Worm (Caenorhabditis elegans) whole organism, L2 larva: ENCODE data around the gene C27D8.3.

ENCODE experiments used
- C34F6.9 ChIP-seq: fragments of 150-350 bp; optimal IDR thresholded peaks from 2 replicates; lab custom pipeline; 2014; ENCODE audit warnings: missing biosample characterization, missing genetic modification characterization
- F13H6.1 ChIP-seq: sonication (generic microtip); optimal IDR thresholded peaks from 2 replicates; lab custom pipeline; 2016; ENCODE audit warnings: missing genetic modification characterization, missing compliant biosample characterization
- R02D3.7 ChIP-seq: fragments of 150-350 bp; optimal IDR thresholded peaks from 2 replicates; lab custom pipeline; 2014; ENCODE audit warnings: missing biosample characterization, missing genetic modification characterization
- Y55F3AM.14 ChIP-seq: fragments of 200-800 bp; sonication (Bioruptor generic); optimal IDR thresholded peaks from 2 replicates; lab custom pipeline; 2018; ENCODE audit warnings: mild to moderate bottlenecking, missing genetic modification characterization, missing compliant biosample characterization
- ZK546.5 ChIP-seq: sonication (generic microtip); optimal IDR thresholded peaks from 2 replicates; lab custom pipeline; 2017; ENCODE audit warnings: missing biosample characterization, missing genetic modification characterization
- alr-1 ChIP-seq: fragments of 150-350 bp; optimal IDR thresholded peaks from 2 replicates; lab custom pipeline; 2014; ENCODE audit warnings: missing biosample characterization, missing genetic modification characterization
- aly-2 ChIP-seq: fragments of 150-350 bp; optimal IDR thresholded peaks from 2 replicates; lab custom pipeline; 2014; ENCODE audit warnings: missing biosample characterization, missing genetic modification characterization
- ama-1 ChIP-seq: fragments of 150-350 bp; optimal IDR thresholded peaks from 2 replicates; lab custom pipeline; 2018; ENCODE audit warnings: inconsistent platforms
- crh-2 ChIP-seq: sonication (generic microtip); optimal IDR thresholded peaks from 2 replicates; lab custom pipeline; 2017; ENCODE audit warnings: missing biosample characterization, missing genetic modification characterization
- dmd-4 ChIP-seq: sonication (generic microtip); optimal IDR thresholded peaks from 2 replicates; lab custom pipeline; 2017; ENCODE audit warnings: missing biosample characterization, missing genetic modification characterization
- egl-27 ChIP-seq: sonication (generic microtip); optimal IDR thresholded peaks from 3 replicates; lab custom pipeline; 2017; ENCODE audit warnings: missing biosample characterization, missing genetic modification reagents, missing genetic modification characterization
- elt-1 ChIP-seq: fragments of 150-350 bp; optimal IDR thresholded peaks from 2 replicates; lab custom pipeline; 2014; ENCODE audit warnings: missing biosample characterization, missing genetic modification characterization
- elt-3 ChIP-seq: sonication (generic microtip); optimal IDR thresholded peaks from 2 replicates; lab custom pipeline; 2017; ENCODE audit warnings: missing biosample characterization, missing genetic modification characterization
- gmeb-1 ChIP-seq: fragments of 150-350 bp; optimal IDR thresholded peaks from 2 replicates; lab custom pipeline; 2014; ENCODE audit warnings: missing biosample characterization, missing genetic modification characterization
- lin-39 ChIP-seq: fragments of 150-350 bp; optimal IDR thresholded peaks from 2 replicates; lab custom pipeline; 2014; ENCODE audit warnings: missing biosample characterization, missing genetic modification reagents, missing genetic modification characterization
- mab-5 ChIP-seq: fragments of 150-350 bp; optimal IDR thresholded peaks from 2 replicates; lab custom pipeline; 2014; ENCODE audit warnings: missing biosample characterization, missing genetic modification characterization
- mbf-1 ChIP-seq: sonication (generic microtip); optimal IDR thresholded peaks from 2 replicates; lab custom pipeline; 2017; ENCODE audit warnings: missing biosample characterization, missing genetic modification characterization
- nhr-10 ChIP-seq: sonication (generic microtip); optimal IDR thresholded peaks from 2 replicates; lab custom pipeline; 2017; ENCODE audit warnings: missing biosample characterization, missing genetic modification characterization
- nhr-11 ChIP-seq: fragments of 150-350 bp; optimal IDR thresholded peaks from 2 replicates; lab custom pipeline; 2014; ENCODE audit warnings: missing biosample characterization, missing genetic modification characterization
- nhr-129 ChIP-seq: fragments of 150-350 bp; optimal IDR thresholded peaks from 2 replicates; lab custom pipeline; 2014; ENCODE audit warnings: missing biosample characterization, missing genetic modification characterization
- nhr-21 ChIP-seq: fragments of 150-350 bp; optimal IDR thresholded peaks from 2 replicates; lab custom pipeline; 2014; ENCODE audit warnings: missing biosample characterization, missing genetic modification characterization
- nhr-23 ChIP-seq: fragments of 150-350 bp; optimal IDR thresholded peaks from 2 replicates; lab custom pipeline; 2014; ENCODE audit warnings: missing biosample characterization, missing genetic modification reagents, missing genetic modification characterization
- nhr-237 ChIP-seq: fragments of 150-350 bp; optimal IDR thresholded peaks from 2 replicates; lab custom pipeline; 2014; ENCODE audit warnings: missing biosample characterization, missing genetic modification characterization
- nhr-25 ChIP-seq: fragments of 150-350 bp; sonication (generic microtip); optimal IDR thresholded peaks from 3 replicates; lab custom pipeline; 2014; ENCODE audit warnings: missing biosample characterization, missing genetic modification characterization
- nhr-6 ChIP-seq: fragments of 150-350 bp; optimal IDR thresholded peaks from 2 replicates; lab custom pipeline; 2014; ENCODE audit warnings: missing biosample characterization, missing genetic modification characterization
- nhr-77 ChIP-seq: fragments of 150-350 bp; optimal IDR thresholded peaks from 2 replicates; lab custom pipeline; 2014; ENCODE audit warnings: missing biosample characterization, missing genetic modification characterization
- peb-1 ChIP-seq: fragments of 150-350 bp; optimal IDR thresholded peaks from 2 replicates; lab custom pipeline; 2014; ENCODE audit warnings: missing biosample characterization, missing genetic modification characterization
- sem-4 ChIP-seq: fragments of 150-350 bp; optimal IDR thresholded peaks from 2 replicates; lab custom pipeline; 2014; ENCODE audit warnings: missing biosample characterization, missing genetic modification reagents, missing genetic modification characterization
- skn-1 ChIP-seq: sonication (generic microtip); optimal IDR thresholded peaks from 2 replicates; lab custom pipeline; 2017; ENCODE audit warnings: missing biosample characterization, missing genetic modification characterization
- sma-9 ChIP-seq, 2 experiments: fragments of 150-350 bp in 1 of 2; sonication (generic microtip) in 1 of 2; optimal IDR thresholded peaks; 2 replicates each; lab custom pipeline; 2014 to 2016; ENCODE audit warnings: missing genetic modification characterization in 2 of 2, mild to moderate bottlenecking in 1 of 2, missing biosample characterization in 1 of 2, missing compliant biosample characterization in 1 of 2, missing genetic modification reagents in 1 of 2, moderate library complexity in 1 of 2
- snpc-4 ChIP-seq: fragments of 150-350 bp; optimal IDR thresholded peaks from 2 replicates; lab custom pipeline; 2014; ENCODE audit warnings: missing biosample characterization, missing genetic modification characterization
- unc-39 ChIP-seq: fragments of 150-350 bp; optimal IDR thresholded peaks from 2 replicates; lab custom pipeline; 2014; ENCODE audit warnings: missing biosample characterization, missing genetic modification characterization
- unc-55 ChIP-seq: fragments of 150-350 bp; sonication (generic microtip); optimal IDR thresholded peaks from 3 replicates; lab custom pipeline; 2014; ENCODE audit warnings: missing biosample characterization, missing genetic modification reagents, missing genetic modification characterization
- unc-62 ChIP-seq: fragments of 150-350 bp; optimal IDR thresholded peaks from 2 replicates; lab custom pipeline; 2014; ENCODE audit warnings: missing biosample characterization, missing genetic modification reagents, missing genetic modification characterization
- ztf-1 ChIP-seq: fragments of 200-800 bp; sonication (Bioruptor generic); conservative IDR thresholded peaks from 2 replicates; pipeline ENCODE4 v1.3.6; 2022; ENCODE audit warnings: missing genetic modification characterization, missing compliant biosample characterization
- ztf-4 ChIP-seq: fragments of 150-350 bp; optimal IDR thresholded peaks from 2 replicates; lab custom pipeline; 2014; ENCODE audit warnings: missing biosample characterization, missing genetic modification characterization

The C27D8.3 gene

ce11 chrIV:12711644-12712043 lies at the start of gene C27D8.3:
TSS of gene C27D8.3 (minus strand) at chrIV:12711744.
- TF ChIP-seq aly-2 (tag; lab: Kevin White, UChicago): no peak
- TF ChIP-seq elt-1 (tag; lab: Kevin White, UChicago): no peak
- TF ChIP-seq peb-1 (tag; lab: Kevin White, UChicago): no peak
- TF ChIP-seq crh-2 (tag; lab: Kevin White, UChicago): no peak
- no peak for TF ChIP-seq egl-27 (tag; lab: Kevin White, UChicago)
- no peak for TF ChIP-seq mbf-1
- TF ChIP-seq nhr-10 (tag; lab: Kevin White, UChicago): no peak
- TF ChIP-seq F13H6.1 (tag; lab: Kevin White, UChicago): no peak

DNA sequence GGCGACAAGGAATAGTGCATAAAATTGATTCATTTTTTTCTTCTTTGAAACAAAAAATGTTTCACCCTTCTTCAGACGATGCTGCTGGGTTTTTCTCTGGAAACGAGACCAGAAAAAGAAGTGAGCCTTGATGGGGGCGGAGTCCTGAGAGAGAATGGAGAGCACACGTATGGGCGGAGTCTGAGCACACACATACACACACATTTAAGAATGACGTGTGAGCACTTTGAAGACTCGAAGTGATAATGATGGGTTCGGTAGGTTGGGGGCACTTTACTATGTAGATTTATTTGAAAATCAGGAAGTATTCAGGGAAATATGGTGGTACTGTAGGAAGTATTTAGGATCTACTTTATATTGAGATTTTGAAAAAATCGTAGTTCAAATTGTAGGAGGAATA lies 45.9 kb upstream of the C27D8.3 start, which contains the start of gene flp-9:
flp-9 (minus strand) TSS at position 101 of the 400 bp plus-strand sequence.
- TF ChIP-seq R02D3.7 (tag; lab: Kevin White, UChicago): no peak
- no peak for TF ChIP-seq nhr-129 (tag; lab: Kevin White, UChicago)
- no peak for TF ChIP-seq alr-1
- TF ChIP-seq nhr-237: no peak
- TF ChIP-seq nhr-23 (tag; lab: Kevin White, UChicago): no peak
- TF ChIP-seq C34F6.9 (tag; lab: Kevin White, UChicago): no peak
- no peak for TF ChIP-seq ztf-1
- TF ChIP-seq ztf-4: no peak
- TF ChIP-seq peb-1 (tag; lab: Kevin White, UChicago): no peak
- no peak for TF ChIP-seq Y55F3AM.14 (GFP tag; lab: Kevin White, UChicago)
- no peak for TF ChIP-seq nhr-6
- TF ChIP-seq sma-9 (GFP tag; optimal IDR thresholded peaks at IDR 0.05; lab: Kevin White, UChicago): no peak
- TF ChIP-seq sma-9 (tag; optimal IDR thresholded peaks at IDR 0.05; lab: Kevin White, UChicago): no peak
- TF ChIP-seq gmeb-1 (tag; lab: Kevin White, UChicago): no peak
- no peak for TF ChIP-seq egl-27 (tag; lab: Kevin White, UChicago)
- TF ChIP-seq mbf-1: no peak
- no peak for TF ChIP-seq ama-1
- TF ChIP-seq sem-4: no peak
- TF ChIP-seq elt-3 (tag; lab: Kevin White, UChicago): no peak

- TF ChIP-seq mbf-1 (no peak), nhr-21 (tag; lab: Kevin White, UChicago) (no peak), sem-4 (no peak), nhr-129 (tag; lab: Kevin White, UChicago) (no peak), sma-9 (GFP tag; optimal IDR thresholded peaks at IDR 0.05; lab: Kevin White, UChicago) (no peak), sma-9 (tag; optimal IDR thresholded peaks at IDR 0.05; lab: Kevin White, UChicago) (no peak), ZK546.5 (no peak)
Observed at ce11 chrIV:12755641-12756040, 44.1 kb upstream of the C27D8.3 start.

ce11 chrIV:12754170-12754569 lies 42.6 kb upstream of the C27D8.3 start:
- no peak for TF ChIP-seq unc-62 (GFP tag; lab: Kevin White, UChicago)
- TF ChIP-seq, all 48 proteins: peak for 0

ce11 chrIV:12748760-12749159 lies 37.2 kb upstream of the C27D8.3 start:
- TF ChIP-seq F13H6.1 (tag; lab: Kevin White, UChicago) (no peak), ztf-4 (no peak), lin-39 (tag; lab: Kevin White, UChicago) (no peak), nhr-6 (no peak), nhr-11 (tag; lab: Kevin White, UChicago) (no peak), unc-39 (no peak), mbf-1 (no peak), mab-5 (tag; lab: Kevin White, UChicago) (no peak), nhr-129 (tag; lab: Kevin White, UChicago) (no peak), R02D3.7 (tag; lab: Kevin White, UChicago) (no peak), nhr-77 (tag; lab: Kevin White, UChicago) (no peak)

DNA sequence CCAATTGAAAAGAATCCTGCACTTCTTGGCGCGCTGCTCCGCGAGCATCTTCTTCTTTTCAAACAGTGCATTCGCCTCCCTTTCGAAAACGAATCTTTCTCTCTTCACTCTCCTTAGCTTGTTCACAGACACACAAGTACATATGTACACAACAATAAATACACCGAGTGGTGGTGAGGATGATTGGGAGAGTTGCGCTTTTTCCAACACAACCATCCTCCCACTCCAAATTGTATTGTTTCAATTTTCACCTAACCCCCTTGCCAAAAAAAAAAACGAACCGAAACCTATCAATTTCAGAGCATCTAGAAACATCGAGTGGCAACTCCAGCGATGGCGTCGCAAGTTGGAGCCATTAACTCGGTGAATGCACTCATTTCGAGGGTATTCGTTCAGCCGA lies 34.7 kb upstream of the C27D8.3 start, which contains the start of gene inx-6:
inx-6 (plus strand) TSS at position 301 of the 400 bp plus-strand sequence.
- TF ChIP-seq lin-39 (tag; lab: Kevin White, UChicago) (no peak), elt-3 (tag; lab: Kevin White, UChicago) (no peak), nhr-129 (tag; lab: Kevin White, UChicago) (no peak), nhr-10 (tag; lab: Kevin White, UChicago) (no peak), aly-2 (tag; lab: Kevin White, UChicago) (no peak), nhr-77 (tag; lab: Kevin White, UChicago) (no peak), nhr-25 (tag; lab: Kevin White, UChicago) (no peak), skn-1 (tag; lab: Kevin White, UChicago) (no peak), mbf-1 (no peak), unc-39 (no peak), mab-5 (tag; lab: Kevin White, UChicago) (no peak), unc-55 (no peak), nhr-6 (no peak), R02D3.7 (tag; lab: Kevin White, UChicago) (no peak), C34F6.9 (tag; lab: Kevin White, UChicago) (no peak), dmd-4 (tag; lab: Kevin White, UChicago) (no peak), unc-62 (GFP tag; lab: Kevin White, UChicago) (no peak), snpc-4 (tag; lab: Kevin White, UChicago) (no peak), nhr-21 (tag; lab: Kevin White, UChicago) (no peak)
